Worm (Caenorhabditis elegans): ENCODE data around the gene pqn-51.

Gene pqn-51

ce11 chrV:5088311-5088710, 38.9 kb downstream of the pqn-51 start:
- no peak for TF ChIP-seq unc-62 (GFP tag; optimal IDR thresholded peaks at IDR 0.05)
- TF ChIP-seq elt-3 (tag; optimal IDR thresholded peaks at IDR 0.05): no peak
- TF ChIP-seq fkh-10 (GFP tag; optimal IDR thresholded peaks at IDR 0.05): no peak
- TF ChIP-seq daf-12 (tag; optimal IDR thresholded peaks at IDR 0.05): no peak
- TF ChIP-seq pha-4 (tag; optimal IDR thresholded peaks at IDR 0.05): no peak
- no peak for TF ChIP-seq fkh-2 (tag; optimal IDR thresholded peaks at IDR 0.05)
- no peak for TF ChIP-seq sea-2 (GFP tag; optimal IDR thresholded peaks at IDR 0.05)
- no peak for TF ChIP-seq nhr-12 (tag; optimal IDR thresholded peaks at IDR 0.05)
- TF ChIP-seq nhr-43 (tag; optimal IDR thresholded peaks at IDR 0.05; ENCODE audit: poor library complexity, severe bottlenecking): no peak
- TF ChIP-seq nhr-237 (tag; optimal IDR thresholded peaks at IDR 0.05): no peak
- no peak for TF ChIP-seq ama-1 (optimal IDR thresholded peaks at IDR 0.05)
- TF ChIP-seq ceh-82 (tag; optimal IDR thresholded peaks at IDR 0.05): no peak
- TF ChIP-seq egl-5 (tag; optimal IDR thresholded peaks at IDR 0.05): no peak
- no peak for TF ChIP-seq ceh-28 (tag; optimal IDR thresholded peaks at IDR 0.05)
- no peak for TF ChIP-seq aly-2 (tag; optimal IDR thresholded peaks at IDR 0.05)

DNA sequence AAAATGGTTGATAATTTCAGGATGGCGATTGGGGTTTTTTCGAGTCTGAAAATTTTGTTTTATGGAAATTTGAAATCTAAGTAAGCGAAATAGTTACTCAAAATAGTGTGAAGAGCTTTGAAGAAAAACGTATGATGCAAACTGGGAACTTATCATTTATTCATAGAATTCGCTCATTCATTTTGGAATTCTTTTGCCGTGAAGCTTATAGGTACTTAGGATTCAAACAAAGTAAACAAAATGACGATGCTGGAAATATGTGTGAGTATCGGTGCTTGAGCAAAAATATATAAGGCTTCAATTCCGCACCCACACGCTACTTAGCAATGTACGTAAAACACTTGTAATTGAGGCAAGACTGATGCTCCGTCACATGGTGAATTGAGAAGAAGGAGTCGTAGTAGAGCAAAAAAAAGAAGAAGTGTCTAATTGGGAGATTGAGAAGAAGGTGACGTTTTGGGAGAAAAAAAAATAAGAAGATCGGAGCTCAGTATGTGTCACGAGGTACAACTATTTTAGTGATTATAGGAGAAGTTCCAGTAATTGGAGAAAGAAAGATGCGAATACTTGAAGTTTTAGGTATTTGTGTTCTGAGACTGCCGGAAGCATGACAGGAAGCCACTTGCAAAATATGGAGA, 40.2 kb downstream of the pqn-51 start, which contains the start of gene glb-32:
TSS of gene glb-32 (minus strand) at position 51 of the 638 bp plus-strand sequence.
- TF ChIP-seq pha-4 (tag; optimal IDR thresholded peaks at IDR 0.05) (no peak), nhr-76 (tag; optimal IDR thresholded peaks at IDR 0.05) (no peak), egl-27 (tag; optimal IDR thresholded peaks at IDR 0.05) (no peak), egl-5 (tag; optimal IDR thresholded peaks at IDR 0.05) (no peak), ceh-9 (tag; optimal IDR thresholded peaks at IDR 0.05) (no peak), R02D3.7 (tag; optimal IDR thresholded peaks at IDR 0.05) (no peak), hmg-11 (tag; optimal IDR thresholded peaks at IDR 0.05) (no peak), ceh-16 (tag; optimal IDR thresholded peaks at IDR 0.05) (no peak), daf-12 (tag; optimal IDR thresholded peaks at IDR 0.05) (no peak), jun-1 (tag; optimal IDR thresholded peaks at IDR 0.05) (no peak), eor-1 (tag; optimal IDR thresholded peaks at IDR 0.05) (no peak), nhr-25 (tag; optimal IDR thresholded peaks at IDR 0.05) (no peak), ceh-28 (tag; optimal IDR thresholded peaks at IDR 0.05) (no peak), nhr-28 (tag; optimal IDR thresholded peaks at IDR 0.05) (no peak), elt-3 (tag; optimal IDR thresholded peaks at IDR 0.05) (no peak)

ce11 chrV:5090386-5090785, 41.0 kb downstream of the pqn-51 start:
- TF ChIP-seq elt-3 (tag; optimal IDR thresholded peaks at IDR 0.05) (no peak), zag-1 (tag; optimal IDR thresholded peaks at IDR 0.05) (no peak), elt-1 (tag; optimal IDR thresholded peaks at IDR 0.05) (peak; percentile 18), fkh-10 (GFP tag; optimal IDR thresholded peaks at IDR 0.05) (peak; percentile 20), ztf-11 (tag; optimal IDR thresholded peaks at IDR 0.05) (no peak), skn-1 (tag; optimal IDR thresholded peaks at IDR 0.05) (no peak), ama-1 (optimal IDR thresholded peaks at IDR 0.05) (no peak), pha-4 (tag; optimal IDR thresholded peaks at IDR 0.05) (no peak), lin-15B (tag; optimal IDR thresholded peaks at IDR 0.05) (no peak), R02D3.7 (tag; optimal IDR thresholded peaks at IDR 0.05) (no peak), egl-27 (tag; optimal IDR thresholded peaks at IDR 0.05) (no peak), nhr-67 (tag; optimal IDR thresholded peaks at IDR 0.05) (no peak), lsy-12 (tag; optimal IDR thresholded peaks at IDR 0.05) (no peak), ceh-9 (tag; optimal IDR thresholded peaks at IDR 0.05) (no peak), fos-1 (tag; optimal IDR thresholded peaks at IDR 0.05) (no peak)

- TF ChIP-seq fkh-10 (GFP tag; optimal IDR thresholded peaks at IDR 0.05) (no peak), mml-1 (tag; optimal IDR thresholded peaks at IDR 0.05) (no peak), daf-12 (tag; optimal IDR thresholded peaks at IDR 0.05) (no peak), eor-1 (tag; optimal IDR thresholded peaks at IDR 0.05) (no peak), lsy-12 (tag; optimal IDR thresholded peaks at IDR 0.05) (no peak), pqm-1 (tag; optimal IDR thresholded peaks at IDR 0.05) (no peak), nhr-28 (tag; optimal IDR thresholded peaks at IDR 0.05) (no peak), snpc-4 (tag; optimal IDR thresholded peaks at IDR 0.05) (no peak), ceh-82 (tag; optimal IDR thresholded peaks at IDR 0.05) (no peak), mdl-1 (tag; optimal IDR thresholded peaks at IDR 0.05) (no peak), elt-3 (tag; optimal IDR thresholded peaks at IDR 0.05) (no peak), ceh-9 (tag; optimal IDR thresholded peaks at IDR 0.05) (no peak), pha-4 (tag; optimal IDR thresholded peaks at IDR 0.05) (no peak), hmg-11 (tag; optimal IDR thresholded peaks at IDR 0.05) (no peak), nhr-237 (tag; optimal IDR thresholded peaks at IDR 0.05) (no peak), nhr-25 (tag; optimal IDR thresholded peaks at IDR 0.05) (no peak)
Observed at ce11 chrV:5097035-5097434, 47.6 kb downstream of the pqn-51 start, which contains the start of gene C04F5.2. Gene C04F5.2, minus strand, starts transcription at chrV:5097135.

Data from whole organism, L3 larva.